Worm (Caenorhabditis elegans) whole organism, young adult: ENCODE data around the gene clec-31.

Source experiments
- B0261.1 ChIP-seq: sonication (generic microtip); optimal IDR thresholded peaks from 2 replicates; lab custom pipeline; 2016; ENCODE audit warnings: mild to moderate bottlenecking, missing genetic modification characterization, moderate library complexity, missing compliant biosample characterization
- B0336.3 ChIP-seq: fragments of 200-800 bp; sonication (Bioruptor generic); IDR thresholded peaks from 2 replicates; pipeline ENCODE4 v1.3.6; 2022; ENCODE audit warnings: missing genetic modification characterization, missing compliant biosample characterization
- D2030.7 ChIP-seq: fragments of 200-800 bp; sonication (Bioruptor generic); IDR thresholded peaks from 2 replicates; pipeline ENCODE4 v1.3.6; 2022; ENCODE audit warnings: missing genetic modification reagents, missing genetic modification characterization, missing compliant biosample characterization
- F10E7.11 ChIP-seq: sonication (generic microtip); optimal IDR thresholded peaks from 2 replicates; lab custom pipeline; 2017; ENCODE audit warnings: mild to moderate bottlenecking, missing genetic modification characterization, moderate library complexity, missing compliant biosample characterization
- T26A5.8 ChIP-seq: sonication (generic microtip); optimal IDR thresholded peaks from 2 replicates; lab custom pipeline; 2016; ENCODE audit warnings: missing genetic modification characterization, missing compliant biosample characterization
- Y95B8A.8 ChIP-seq: fragments of 200-800 bp; sonication (Bioruptor generic); IDR thresholded peaks from 2 replicates; pipeline ENCODE4 v1.3.6; 2022; ENCODE audit warnings: missing genetic modification reagents, missing genetic modification characterization, missing compliant biosample characterization
- akir-1 ChIP-seq: fragments of 200-800 bp; sonication (Bioruptor generic); optimal IDR thresholded peaks from 2 replicates; lab custom pipeline; 2018; ENCODE audit warnings: mild to moderate bottlenecking, missing genetic modification characterization, moderate library complexity, missing compliant biosample characterization
- ama-1 ChIP-seq, 3 experiments: fragments of 150-350 bp in 1 of 3; sonication (generic microtip) in 2 of 3; optimal IDR thresholded peaks; 2 replicates each; lab custom pipeline; 2014 to 2018; ENCODE audit warnings: missing biosample characterization in 2 of 3, missing genetic modification characterization in 2 of 3, missing genetic modification reagents in 2 of 3
- aptf-2 ChIP-seq: fragments of 200-800 bp; sonication (Bioruptor generic); conservative IDR thresholded peaks from 2 replicates; pipeline ENCODE4 v1.3.6; 2022; ENCODE audit warnings: missing genetic modification reagents, missing genetic modification characterization, missing compliant biosample characterization
- attf-6 ChIP-seq: fragments of 200-800 bp; sonication (Bioruptor generic); IDR thresholded peaks from 2 replicates; pipeline ENCODE4 v1.3.6; 2022; ENCODE audit warnings: missing genetic modification reagents, missing genetic modification characterization, missing compliant biosample characterization
- bed-1 ChIP-seq: fragments of 200-800 bp; sonication (Bioruptor generic); IDR thresholded peaks from 2 replicates; pipeline ENCODE4 v1.3.6; 2022; ENCODE audit warnings: missing genetic modification reagents, missing genetic modification characterization, missing compliant biosample characterization
- bed-2 ChIP-seq: fragments of 200-800 bp; sonication (Bioruptor generic); IDR thresholded peaks from 2 replicates; pipeline ENCODE4 v1.3.6; 2022; ENCODE audit warnings: missing genetic modification reagents, missing genetic modification characterization, missing compliant biosample characterization
- cebp-1 ChIP-seq, 2 experiments: fragments of 200-800 bp in 1 of 2; sonication (Bioruptor generic) in 1 of 2; sonication (generic microtip) in 1 of 2; IDR thresholded peaks in 1 of 2; optimal IDR thresholded peaks in 1 of 2; 2 replicates each; pipeline versions ENCODE4 v1.3.6 to Lab custom; 2017 to 2022; ENCODE audit warnings: missing compliant biosample characterization in 2 of 2, missing genetic modification characterization in 2 of 2, mild to moderate bottlenecking in 1 of 2, missing genetic modification reagents in 1 of 2, moderate library complexity in 1 of 2
- ceh-58 ChIP-seq: fragments of 200-800 bp; sonication (Bioruptor generic); IDR thresholded peaks from 2 replicates; pipeline ENCODE4 v1.3.6; 2022; ENCODE audit warnings: missing genetic modification characterization, missing compliant biosample characterization
- ceh-79 ChIP-seq: sonication (generic microtip); optimal IDR thresholded peaks from 2 replicates; lab custom pipeline; 2017; ENCODE audit warnings: mild to moderate bottlenecking, missing genetic modification characterization, missing compliant biosample characterization
- efl-1 ChIP-seq: fragments of 150-350 bp; optimal IDR thresholded peaks from 2 replicates; lab custom pipeline; 2014; ENCODE audit warnings: missing biosample characterization, missing genetic modification reagents, missing genetic modification characterization
- fkh-3 ChIP-seq: sonication (generic microtip); optimal IDR thresholded peaks from 2 replicates; lab custom pipeline; 2016; ENCODE audit warnings: mild to moderate bottlenecking, missing genetic modification characterization, missing compliant biosample characterization
- gei-17 ChIP-seq: fragments of 200-800 bp; sonication (Bioruptor generic); optimal IDR thresholded peaks from 2 replicates; lab custom pipeline; 2018; ENCODE audit warnings: mild to moderate bottlenecking, missing genetic modification characterization, missing compliant biosample characterization
- hlh-12 ChIP-seq: sonication (generic microtip); optimal IDR thresholded peaks from 2 replicates; lab custom pipeline; 2016; ENCODE audit warnings: missing genetic modification characterization, missing compliant biosample characterization
- hmg-1.2 ChIP-seq: fragments of 200-800 bp; sonication (Bioruptor generic); IDR thresholded peaks from 2 replicates; pipeline ENCODE4 v1.3.6; 2022; ENCODE audit warnings: missing genetic modification reagents, missing genetic modification characterization, missing compliant biosample characterization
- hmg-20 ChIP-seq: fragments of 200-800 bp; sonication (Bioruptor generic); IDR thresholded peaks from 2 replicates; pipeline ENCODE4 v1.3.6; 2022; ENCODE audit warnings: missing genetic modification reagents, missing genetic modification characterization, missing compliant biosample characterization
- hrde-1 ChIP-seq: sonication (generic microtip); optimal IDR thresholded peaks from 2 replicates; lab custom pipeline; 2016; ENCODE audit warnings: missing genetic modification characterization, mild to moderate bottlenecking, missing compliant biosample characterization, moderate library complexity, missing genotype, missing genetic modification reagents, borderline replicate concordance
- lin-40 ChIP-seq: sonication (generic microtip); optimal IDR thresholded peaks from 2 replicates; lab custom pipeline; 2016; ENCODE audit warnings: missing genetic modification characterization, mild to moderate bottlenecking, missing compliant biosample characterization, missing genotype, missing genetic modification reagents
- lir-1 ChIP-seq: fragments of 200-800 bp; sonication (Bioruptor generic); conservative IDR thresholded peaks from 2 replicates; pipeline ENCODE4 v1.3.6; 2022; ENCODE audit warnings: missing genetic modification reagents, missing genetic modification characterization, missing compliant biosample characterization
- lsy-27 ChIP-seq: sonication (generic microtip); optimal IDR thresholded peaks from 2 replicates; lab custom pipeline; 2017; ENCODE audit warnings: missing genetic modification characterization, mild to moderate bottlenecking, missing compliant biosample characterization, antibody characterized with exemption, missing genotype, borderline replicate concordance; ENCODE audit not compliant: insufficient read depth
- madf-10 ChIP-seq: sonication (generic microtip); optimal IDR thresholded peaks from 2 replicates; lab custom pipeline; 2016; ENCODE audit warnings: mild to moderate bottlenecking, missing genetic modification characterization, missing compliant biosample characterization
- madf-3 ChIP-seq: fragments of 200-800 bp; sonication (Bioruptor generic); IDR thresholded peaks from 2 replicates; pipeline ENCODE4 v1.3.6; 2022; ENCODE audit warnings: missing genetic modification reagents, missing genetic modification characterization, missing compliant biosample characterization
- madf-6 ChIP-seq: fragments of 200-800 bp; sonication (Bioruptor generic); IDR thresholded peaks from 2 replicates; pipeline ENCODE4 v1.3.6; 2022; ENCODE audit warnings: missing genetic modification reagents, missing genetic modification characterization, missing compliant biosample characterization
- madf-8 ChIP-seq: fragments of 200-800 bp; sonication (Bioruptor generic); conservative IDR thresholded peaks from 2 replicates; pipeline ENCODE4 v1.3.6; 2022; ENCODE audit warnings: missing genetic modification reagents, missing genetic modification characterization, missing compliant biosample characterization
- mcd-1 ChIP-seq: fragments of 200-800 bp; sonication (Bioruptor generic); IDR thresholded peaks from 2 replicates; pipeline ENCODE4 v1.3.6; 2022; ENCODE audit warnings: missing genetic modification reagents, missing genetic modification characterization, missing compliant biosample characterization
- mel-28 ChIP-seq: sonication (generic microtip); optimal IDR thresholded peaks from 2 replicates; lab custom pipeline; 2016; ENCODE audit warnings: borderline replicate concordance, mild to moderate bottlenecking, missing genetic modification characterization, missing compliant biosample characterization
- nfyb-1 ChIP-seq: fragments of 200-800 bp; sonication (Bioruptor generic); IDR thresholded peaks from 2 replicates; pipeline ENCODE4 v1.3.6; 2022; ENCODE audit warnings: missing genetic modification reagents, missing genetic modification characterization, missing compliant biosample characterization
- nhr-120 ChIP-seq: fragments of 200-800 bp; sonication (Bioruptor generic); IDR thresholded peaks from 2 replicates; pipeline ENCODE4 v1.3.6; 2022; ENCODE audit warnings: missing genetic modification characterization, missing compliant biosample characterization
- pbrm-1 ChIP-seq: fragments of 200-800 bp; sonication (Bioruptor generic); IDR thresholded peaks from 2 replicates; pipeline ENCODE4 v1.3.6; 2022; ENCODE audit warnings: missing genetic modification reagents, missing genetic modification characterization, missing compliant biosample characterization
- pha-4 ChIP-seq: fragments of 150-350 bp; sonication (generic microtip); optimal IDR thresholded peaks from 2 replicates; lab custom pipeline; 2014; ENCODE audit warnings: missing biosample characterization, missing genetic modification reagents, missing genetic modification characterization
- rec-8 ChIP-seq, 2 experiments: sonication (generic microtip); optimal IDR thresholded peaks; 2 replicates each; lab custom pipeline; 2016; ENCODE audit warnings: mild to moderate bottlenecking in 2 of 2, missing genetic modification characterization in 2 of 2, missing genetic modification reagents in 2 of 2, missing genotype in 2 of 2, missing biosample characterization in 1 of 2, missing compliant biosample characterization in 1 of 2, moderate library complexity in 1 of 2
- tlf-1 ChIP-seq: fragments of 200-800 bp; sonication (Bioruptor generic); optimal IDR thresholded peaks from 2 replicates; lab custom pipeline; 2018; ENCODE audit warnings: mild to moderate bottlenecking, missing genetic modification characterization, missing compliant biosample characterization
- xnd-1 ChIP-seq: sonication (generic microtip); optimal IDR thresholded peaks from 2 replicates; lab custom pipeline; 2016; ENCODE audit warnings: missing genotype, missing genetic modification reagents, missing genetic modification characterization, missing compliant biosample characterization
- ztf-25 ChIP-seq: fragments of 200-800 bp; sonication (Bioruptor generic); IDR thresholded peaks from 2 replicates; pipeline ENCODE4 v1.3.6; 2022; ENCODE audit warnings: missing genetic modification reagents, missing genetic modification characterization, missing compliant biosample characterization

Gene clec-31

ce11 chrV:16814541-16815207 lies 43.2 kb downstream of the clec-31 start:
- no peak for TF ChIP-seq hmg-20
- no peak for TF ChIP-seq ama-1 (optimal IDR thresholded peaks at IDR 0.05; lab: Kevin White, UChicago)
- peak in 1 of 2 experiments; percentile 40 for TF ChIP-seq ama-1 (GFP tag; optimal IDR thresholded peaks at IDR 0.05; lab: Kevin White, UChicago)
- no peak for TF ChIP-seq rec-8 (tag; optimal IDR thresholded peaks at IDR 0.05; lab: Kevin White, UChicago)
- TF ChIP-seq aptf-2 (GFP tag; lab: Robert Waterston, UW), result no peak
- TF ChIP-seq cebp-1 (GFP tag; IDR thresholded peaks at IDR 0.05; lab: Robert Waterston, UW), result no peak
- TF ChIP-seq cebp-1 (tag; optimal IDR thresholded peaks at IDR 0.05; lab: Kevin White, UChicago), result peak; percentile 22
- no peak for TF ChIP-seq bed-1 (GFP tag; lab: Robert Waterston, UW)
- no peak for TF ChIP-seq B0261.1
- peak; percentile 6; the same call in 1 of the 2 replicates for TF ChIP-seq madf-6 (GFP tag; lab: Robert Waterston, UW)
- no peak for TF ChIP-seq ceh-79
- TF ChIP-seq T26A5.8, result no peak
- no peak for TF ChIP-seq madf-3 (GFP tag; lab: Robert Waterston, UW)
- no peak for TF ChIP-seq pbrm-1 (GFP tag; lab: Robert Waterston, UW)
- no peak for TF ChIP-seq tlf-1 (GFP tag; lab: Kevin White, UChicago)
- TF ChIP-seq Y95B8A.8 (GFP tag; lab: Robert Waterston, UW), result 0 out of 2 replicates have a peak, but pooled peaks have one; percentile 34
- peak; percentile 90 for TF ChIP-seq hmg-1.2 (GFP tag; lab: Robert Waterston, UW)
- no peak for TF ChIP-seq fkh-3 (tag; lab: Kevin White, UChicago)
- TF ChIP-seq F10E7.11, result no peak
- TF ChIP-seq ceh-58 (GFP tag; lab: Robert Waterston, UW), result no peak
- 0 out of 2 replicates have a peak, but pooled peaks have one; percentile 17 for TF ChIP-seq mcd-1 (GFP tag; lab: Robert Waterston, UW)
- TF ChIP-seq hrde-1 (tag; lab: Kevin White, UChicago), result peak; percentile 18
- TF ChIP-seq B0336.3, result peak; percentile 41; the same call in 1 of the 2 replicates
- TF ChIP-seq mel-28 (tag; lab: Kevin White, UChicago), result no peak
- no peak for TF ChIP-seq lsy-27 (tag; lab: Kevin White, UChicago)
- TF ChIP-seq akir-1 (GFP tag; lab: Kevin White, UChicago), result no peak
- no peak for TF ChIP-seq pha-4 (tag; lab: Kevin White, UChicago)
- no peak for TF ChIP-seq D2030.7 (GFP tag; lab: Robert Waterston, UW)

DNA sequence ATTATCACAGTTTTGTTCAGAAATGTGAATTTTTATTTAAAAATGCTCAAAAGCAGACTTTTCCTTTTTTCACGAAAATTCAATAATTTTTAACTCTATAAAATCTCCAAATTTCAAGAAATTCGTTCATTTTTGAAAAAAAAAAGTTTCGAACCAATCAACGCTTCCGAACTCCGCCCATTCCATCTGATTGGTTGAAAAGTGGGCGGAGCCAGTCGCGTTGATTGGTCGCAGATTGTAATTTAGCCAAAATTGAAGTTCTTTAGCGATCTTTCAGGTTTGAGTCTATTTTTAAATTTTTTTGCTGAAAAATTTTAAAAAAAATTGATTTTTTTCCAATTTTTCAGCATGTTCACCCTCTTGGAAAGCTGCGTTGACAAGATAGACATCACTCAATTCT lies 45.5 kb downstream of the clec-31 start:
- TF ChIP-seq attf-6 (GFP tag; lab: Robert Waterston, UW) (no peak), nfyb-1 (GFP tag; lab: Robert Waterston, UW) (peak; percentile 46; the same call in 1 of the 2 replicates)

ce11 chrV:16811841-16812240 lies 46.0 kb downstream of the clec-31 start:
- TF ChIP-seq xnd-1 (no peak), bed-2 (GFP tag; lab: Robert Waterston, UW) (no peak), madf-10 (no peak), Y95B8A.8 (GFP tag; lab: Robert Waterston, UW) (no peak), nhr-120 (no peak), ztf-25 (GFP tag; lab: Robert Waterston, UW) (no peak), tlf-1 (GFP tag; lab: Kevin White, UChicago) (no peak), efl-1 (GFP tag; lab: Kevin White, UChicago) (no peak), madf-8 (GFP tag; lab: Robert Waterston, UW) (no peak), gei-17 (no peak), lin-40 (tag; lab: Kevin White, UChicago) (no peak), hlh-12 (tag; lab: Kevin White, UChicago) (no peak), lir-1 (no peak)
- TF ChIP-seq, all 124 proteins: peak for 0
